Fruit fly (Drosophila melanogaster) whole organism, embryonic: ENCODE results near the gene Desat1.

Experiments
- B-H1 ChIP-seq: fragments of 200-800 bp; sonication (Bioruptor generic); IDR thresholded peaks from 3 replicates; pipeline ENCODE4 v1.3.6; 2022; ENCODE audit warnings: missing biosample characterization, missing genetic modification characterization
- CG18599 ChIP-seq: fragments of 200-800 bp; sonication (Bioruptor generic); optimal IDR thresholded peaks from 3 replicates; lab custom pipeline; 2017; ENCODE audit warnings: missing biosample characterization, missing genetic modification characterization, mild to moderate bottlenecking, moderate library complexity, missing genetic modification reagents
- CG4730 ChIP-seq: fragments of 200-800 bp; sonication (Bioruptor generic); IDR thresholded peaks from 2 replicates; pipeline ENCODE4 v1.3.6; 2022; ENCODE audit warnings: missing biosample characterization, missing genetic modification characterization
- CG5245 ChIP-seq: fragments of 200-800 bp; sonication (Bioruptor generic); optimal IDR thresholded peaks from 3 replicates; lab custom pipeline; 2016; ENCODE audit warnings: missing biosample characterization, missing genetic modification characterization
- CG8924 ChIP-seq: fragments of 200-800 bp; optimal IDR thresholded peaks from 3 replicates; lab custom pipeline; 2019; ENCODE audit warnings: missing biosample characterization, mild to moderate bottlenecking, missing genetic modification characterization, moderate library complexity
- Hmx ChIP-seq: fragments of 200-800 bp; sonication (Bioruptor generic); optimal IDR thresholded peaks from 2 replicates; lab custom pipeline; 2016; ENCODE audit warnings: missing biosample characterization, missing genetic modification characterization
- PHDP ChIP-seq: fragments of 200-800 bp; sonication (Bioruptor generic); optimal IDR thresholded peaks from 3 replicates; lab custom pipeline; 2018; ENCODE audit warnings: missing biosample characterization, mild to moderate bottlenecking, missing genetic modification characterization, moderate library complexity
- ara ChIP-seq: fragments of 200-800 bp; sonication (Bioruptor generic); IDR thresholded peaks from 2 replicates; pipeline ENCODE4 v1.3.6; 2022; ENCODE audit warnings: missing biosample characterization, missing genetic modification characterization
- gt ChIP-seq: fragments of 200-800 bp; sonication (Bioruptor generic); IDR thresholded peaks from 2 replicates; pipeline ENCODE4 v1.3.6; 2022; ENCODE audit warnings: missing biosample characterization, missing genetic modification characterization
- mam ChIP-seq: fragments of 200-800 bp; sonication (Bioruptor generic); optimal IDR thresholded peaks from 3 replicates; lab custom pipeline; 2016; ENCODE audit warnings: missing biosample characterization, missing genetic modification characterization
- org-1 ChIP-seq: fragments of 200-800 bp; sonication (Bioruptor generic); optimal IDR thresholded peaks from 2 replicates; lab custom pipeline; 2017; ENCODE audit warnings: missing biosample characterization, missing genetic modification characterization
- scrt ChIP-seq: fragments of 200-800 bp; sonication (Bioruptor generic); optimal IDR thresholded peaks from 2 replicates; lab custom pipeline; 2018; ENCODE audit warnings: missing biosample characterization, mild to moderate bottlenecking, missing genetic modification characterization, moderate library complexity
- trh ChIP-seq: fragments of 200-800 bp; sonication (Bioruptor generic); optimal IDR thresholded peaks from 2 replicates; lab custom pipeline; 2016; ENCODE audit warnings: missing biosample characterization, missing genetic modification characterization
- zen ChIP-seq: fragments of 200-800 bp; sonication (Bioruptor generic); optimal IDR thresholded peaks from 3 replicates; lab custom pipeline; 2018; ENCODE audit warnings: missing biosample characterization, mild to moderate bottlenecking, missing genetic modification characterization, moderate library complexity

DNA sequence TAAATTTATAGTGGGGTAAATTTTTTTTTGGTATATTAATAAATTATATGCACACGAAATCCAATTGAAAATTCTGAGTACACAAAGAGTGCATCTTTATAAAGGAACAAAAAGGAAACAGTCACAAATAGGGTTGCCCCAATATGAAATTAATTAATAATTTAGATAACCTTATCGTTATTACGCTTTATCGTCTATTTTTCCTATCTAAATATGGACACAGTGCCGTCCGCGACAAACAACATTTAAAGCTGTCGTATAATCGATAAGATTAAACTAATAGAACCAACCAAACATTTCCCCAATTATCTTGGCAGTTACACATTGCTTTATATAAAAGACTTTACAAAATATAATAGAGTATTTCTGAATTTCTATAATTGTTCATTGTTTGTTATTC is 41.3 kb upstream of the Desat1 start:
- no peak for TF ChIP-seq CG18599 (GFP tag; lab: Kevin White, UChicago)
- no peak for TF ChIP-seq ara (GFP tag; lab: Robert Waterston, UW)
- TF ChIP-seq PHDP (tag; lab: Kevin White, UChicago): no peak
- TF ChIP-seq gt (GFP tag; lab: Robert Waterston, UW): no peak
- no peak for TF ChIP-seq zen (tag; lab: Kevin White, UChicago)
- no peak for TF ChIP-seq Hmx
- TF ChIP-seq CG8924 (tag; lab: Kevin White, UChicago): no peak
- TF ChIP-seq CG5245 (GFP tag; lab: Kevin White, UChicago): no peak
- no peak for TF ChIP-seq mam (GFP tag; lab: Kevin White, UChicago)
- TF ChIP-seq B-H1 (GFP tag; lab: Robert Waterston, UW): no peak
- TF ChIP-seq trh: no peak
- TF ChIP-seq CG4730 (GFP tag; lab: Robert Waterston, UW): no peak
- no peak for TF ChIP-seq scrt (GFP tag; lab: Kevin White, UChicago)
- no peak for TF ChIP-seq org-1 (GFP tag; lab: Kevin White, UChicago)
